Fruit fly (Drosophila melanogaster) S2 (cell line): ENCODE results near the gene sing.

ENCODE experiments used
- CG8478 ChIP-seq: fragments of >200 bp; optimal IDR thresholded peaks from 2 replicates; lab custom pipeline; 2018
- CTCF ChIP-seq, 2 experiments: fragments of >200 bp; optimal IDR thresholded peaks; 2 replicates each; lab custom pipeline; 2018

dm6 chrX:16696614-16697519, 17.8 kb downstream of the sing start:
- TF ChIP-seq CG8478 (lab: Kevin White, UChicago) (no peak), CTCF (optimal IDR thresholded peaks at IDR 0.05; lab: Kevin White, UChicago) (no peak)
